Worm (Caenorhabditis elegans) whole organism, mixed stage, embryonic: ENCODE data around the gene luc-7L3.

Experiments
- M03D4.4 ChIP-seq: sonication (generic microtip); optimal IDR thresholded peaks from 2 replicates; lab custom pipeline; 2017; ENCODE audit warnings: mild to moderate bottlenecking, missing genetic modification characterization, missing compliant biosample characterization
- lin-13 ChIP-seq: fragments of 150-350 bp; optimal IDR thresholded peaks from 2 replicates; lab custom pipeline; 2014; ENCODE audit warnings: missing biosample characterization, missing genetic modification characterization
- lin-32 ChIP-seq: fragments of 200-800 bp; sonication (Bioruptor generic); optimal IDR thresholded peaks from 2 replicates; lab custom pipeline; 2018; ENCODE audit warnings: mild to moderate bottlenecking, missing genetic modification characterization, missing compliant biosample characterization
- nhr-12 ChIP-seq: fragments of 150-350 bp; optimal IDR thresholded peaks from 2 replicates; lab custom pipeline; 2014; ENCODE audit warnings: missing biosample characterization, missing genetic modification characterization
- nhr-2 ChIP-seq: fragments of 150-350 bp; optimal IDR thresholded peaks from 2 replicates; lab custom pipeline; 2014; ENCODE audit warnings: missing biosample characterization, missing genetic modification characterization
- nhr-237 ChIP-seq: fragments of 150-350 bp; optimal IDR thresholded peaks from 2 replicates; lab custom pipeline; 2014; ENCODE audit warnings: missing biosample characterization, missing genetic modification characterization
- nhr-76 ChIP-seq: sonication (generic microtip); optimal IDR thresholded peaks from 2 replicates; lab custom pipeline; 2017; ENCODE audit warnings: missing biosample characterization, missing genetic modification characterization
- pha-4 ChIP-seq: fragments of 150-350 bp; optimal IDR thresholded peaks from 2 replicates; lab custom pipeline; 2018; ENCODE audit warnings: missing biosample characterization, missing genetic modification reagents, missing genetic modification characterization
- sem-2 ChIP-seq: fragments of 200-800 bp; sonication (Bioruptor generic); optimal IDR thresholded peaks from 2 replicates; lab custom pipeline; 2018; ENCODE audit warnings: mild to moderate bottlenecking, missing genetic modification characterization, missing compliant biosample characterization
- snpc-4 ChIP-seq: fragments of 150-350 bp; optimal IDR thresholded peaks from 2 replicates; lab custom pipeline; 2014; ENCODE audit warnings: missing biosample characterization, missing genetic modification characterization
- unc-39 ChIP-seq: fragments of 150-350 bp; optimal IDR thresholded peaks from 2 replicates; lab custom pipeline; 2014; ENCODE audit warnings: missing biosample characterization, missing genetic modification characterization
- unc-62 ChIP-seq: fragments of 150-350 bp; optimal IDR thresholded peaks from 2 replicates; lab custom pipeline; 2014; ENCODE audit warnings: missing biosample characterization, missing genetic modification reagents, missing genetic modification characterization
- ztf-11 ChIP-seq: fragments of 150-350 bp; optimal IDR thresholded peaks from 2 replicates; lab custom pipeline; 2014; ENCODE audit warnings: missing biosample characterization, missing genetic modification characterization

DNA sequence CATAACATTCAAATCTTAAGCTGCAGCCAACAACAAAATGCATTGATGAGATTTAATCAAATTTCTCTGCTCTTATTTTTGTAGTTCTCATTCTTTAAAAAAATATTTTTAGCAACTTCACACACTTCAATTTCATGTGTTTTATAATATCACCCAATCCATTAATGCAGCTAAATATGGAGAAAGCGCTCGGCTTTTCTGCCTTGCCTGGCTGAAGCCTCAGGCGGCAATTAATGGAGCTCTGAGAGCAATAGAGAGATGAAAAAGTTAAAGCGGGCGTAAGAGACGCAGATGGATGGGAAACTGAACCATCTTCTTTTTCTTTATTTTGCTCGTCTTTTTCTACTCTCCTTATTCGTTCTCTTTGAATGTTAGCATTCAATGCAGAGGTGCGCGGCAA is 9.9 kb upstream of the luc-7L3 start:
- no peak for TF ChIP-seq lin-32
- no peak for TF ChIP-seq pha-4 (tag; lab: Kevin White, UChicago)
- TF ChIP-seq lin-13 (tag; lab: Kevin White, UChicago): no peak
- no peak for TF ChIP-seq nhr-12
- no peak for TF ChIP-seq nhr-76 (tag; lab: Kevin White, UChicago)
- TF ChIP-seq snpc-4 (tag; lab: Kevin White, UChicago): no peak
- no peak for TF ChIP-seq unc-62 (GFP tag; lab: Kevin White, UChicago)
- TF ChIP-seq sem-2: no peak
- no peak for TF ChIP-seq nhr-2 (tag; lab: Kevin White, UChicago)
- no peak for TF ChIP-seq unc-39 (tag; lab: Kevin White, UChicago)
- TF ChIP-seq ztf-11 (tag; lab: Kevin White, UChicago): no peak
- no peak for TF ChIP-seq nhr-237 (tag; lab: Kevin White, UChicago)
- TF ChIP-seq M03D4.4 (tag; lab: Kevin White, UChicago): no peak
